Worm (Caenorhabditis elegans) whole organism, L4 larva: ENCODE results near the gene idpp-6.
A peak's percentile ranks its signal among the peaks of the same experiment; 100 is the strongest.

Experiments
- F10B5.3 ChIP-seq: sonication (generic microtip); optimal IDR thresholded peaks from 2 replicates; lab custom pipeline; 2016; ENCODE audit warnings: mild to moderate bottlenecking, missing genetic modification characterization, missing compliant biosample characterization
- F26F4.8 ChIP-seq: fragments of 200-800 bp; sonication (Bioruptor generic); conservative IDR thresholded peaks from 2 replicates; pipeline ENCODE4 v1.3.6; 2022; ENCODE audit warnings: missing genetic modification characterization, missing compliant biosample characterization
- F37D6.2 ChIP-seq: sonication (generic microtip); optimal IDR thresholded peaks from 2 replicates; lab custom pipeline; 2016; ENCODE audit warnings: mild to moderate bottlenecking, missing genetic modification characterization, missing compliant biosample characterization
- R02D3.7 ChIP-seq: fragments of 150-350 bp; sonication (generic microtip); optimal IDR thresholded peaks from 3 replicates; lab custom pipeline; 2014; ENCODE audit warnings: missing biosample characterization, missing genetic modification characterization
- Y105C5A.15 ChIP-seq: fragments of 200-800 bp; sonication (Bioruptor generic); IDR thresholded peaks from 2 replicates; pipeline ENCODE4 v1.3.6; 2022; ENCODE audit warnings: missing genetic modification characterization, missing compliant biosample characterization
- ZK546.5 ChIP-seq, 2 experiments: sonication (generic microtip); optimal IDR thresholded peaks; 2 replicates each; lab custom pipeline; 2017; ENCODE audit warnings: missing biosample characterization in 2 of 2, missing genetic modification characterization in 2 of 2
- ceh-28 ChIP-seq: fragments of 150-350 bp; optimal IDR thresholded peaks from 2 replicates; lab custom pipeline; 2014; ENCODE audit warnings: missing biosample characterization, missing genetic modification reagents, missing genetic modification characterization
- ceh-32 ChIP-seq: sonication (generic microtip); optimal IDR thresholded peaks from 2 replicates; lab custom pipeline; 2016; ENCODE audit warnings: mild to moderate bottlenecking, missing genetic modification characterization, missing compliant biosample characterization; ENCODE audit not compliant: poor library complexity
- ceh-82 ChIP-seq: sonication (generic microtip); optimal IDR thresholded peaks from 2 replicates; lab custom pipeline; 2017; ENCODE audit warnings: missing biosample characterization, missing genetic modification characterization
- ctbp-1 ChIP-seq: fragments of 200-800 bp; sonication (Bioruptor generic); IDR thresholded peaks from 2 replicates; pipeline ENCODE4 v1.3.6; 2022; ENCODE audit warnings: missing genetic modification reagents, missing genetic modification characterization, missing compliant biosample characterization
- daf-12 ChIP-seq: fragments of 150-350 bp; optimal IDR thresholded peaks from 2 replicates; lab custom pipeline; 2014; ENCODE audit warnings: missing biosample characterization, missing genetic modification reagents, missing genetic modification characterization
- daf-16 ChIP-seq, 3 experiments: sonication (generic microtip); optimal IDR thresholded peaks; 2 replicates each; lab custom pipeline; 2016 to 2017; ENCODE audit warnings: missing genetic modification characterization in 3 of 3, missing genetic modification reagents in 3 of 3, mild to moderate bottlenecking in 2 of 3, missing compliant biosample characterization in 2 of 3, missing biosample characterization in 1 of 3, moderate library complexity in 1 of 3
- dmd-6 ChIP-seq: fragments of 200-800 bp; sonication (Bioruptor generic); IDR thresholded peaks from 2 replicates; pipeline ENCODE4 v1.3.6; 2022; ENCODE audit warnings: missing genetic modification reagents, missing genetic modification characterization, missing compliant biosample characterization
- dpl-1 ChIP-seq: fragments of 150-350 bp; optimal IDR thresholded peaks from 2 replicates; lab custom pipeline; 2014; ENCODE audit warnings: missing biosample characterization, missing genetic modification reagents, missing genetic modification characterization
- duxl-1 ChIP-seq: sonication (generic microtip); optimal IDR thresholded peaks from 2 replicates; lab custom pipeline; 2016; ENCODE audit warnings: mild to moderate bottlenecking, missing genetic modification characterization, moderate library complexity, missing compliant biosample characterization; ENCODE audit not compliant: poor library complexity
- dve-1 ChIP-seq: sonication (generic microtip); optimal IDR thresholded peaks from 2 replicates; lab custom pipeline; 2017; ENCODE audit warnings: antibody characterized with exemption, mild to moderate bottlenecking, missing genetic modification characterization, missing compliant biosample characterization; ENCODE audit not compliant: insufficient read depth
- fos-1 ChIP-seq: fragments of 150-350 bp; optimal IDR thresholded peaks from 2 replicates; lab custom pipeline; 2014; ENCODE audit warnings: missing biosample characterization, missing genetic modification characterization
- hif-1 ChIP-seq, 2 experiments: sonication (generic microtip); optimal IDR thresholded peaks; 2 replicates each; lab custom pipeline; 2016 to 2017; ENCODE audit warnings: missing compliant biosample characterization in 2 of 2, missing genetic modification characterization in 2 of 2, missing genetic modification reagents in 2 of 2, missing genotype in 2 of 2, mild to moderate bottlenecking in 1 of 2
- hlh-30 ChIP-seq: sonication (generic microtip); optimal IDR thresholded peaks from 2 replicates; lab custom pipeline; 2017; ENCODE audit warnings: antibody characterized with exemption, mild to moderate bottlenecking, missing genetic modification characterization, missing compliant biosample characterization; ENCODE audit not compliant: insufficient read depth
- hmg-1.1 ChIP-seq: fragments of 200-800 bp; sonication (Bioruptor generic); IDR thresholded peaks from 2 replicates; pipeline ENCODE4 v1.3.6; 2022; ENCODE audit warnings: missing genetic modification reagents, missing genetic modification characterization, missing compliant biosample characterization
- lin-1 ChIP-seq: fragments of 200-800 bp; sonication (Bioruptor generic); IDR thresholded peaks from 2 replicates; pipeline ENCODE4 v1.3.6; 2022; ENCODE audit warnings: missing genetic modification reagents, missing genetic modification characterization, missing compliant biosample characterization
- lin-13 ChIP-seq: fragments of 150-350 bp; optimal IDR thresholded peaks from 2 replicates; lab custom pipeline; 2014; ENCODE audit warnings: missing biosample characterization, missing genetic modification reagents, missing genetic modification characterization
- lin-15B ChIP-seq: fragments of 150-350 bp; sonication (generic microtip); optimal IDR thresholded peaks from 3 replicates; lab custom pipeline; 2014; ENCODE audit warnings: missing biosample characterization, missing genetic modification characterization
- lin-39 ChIP-seq: fragments of 150-350 bp; optimal IDR thresholded peaks from 2 replicates; lab custom pipeline; 2014; ENCODE audit warnings: missing biosample characterization, missing genetic modification reagents, missing genetic modification characterization
- madf-9 ChIP-seq: fragments of 200-800 bp; sonication (Bioruptor generic); conservative IDR thresholded peaks from 2 replicates; pipeline ENCODE4 v1.3.6; 2022; ENCODE audit warnings: missing genetic modification reagents, missing genetic modification characterization, missing compliant biosample characterization
- mdl-1 ChIP-seq, 2 experiments: fragments of 150-350 bp in 1 of 2; sonication (generic microtip) in 1 of 2; optimal IDR thresholded peaks; 2 replicates each; lab custom pipeline; 2014 to 2017; ENCODE audit warnings: missing biosample characterization in 2 of 2, missing genetic modification characterization in 2 of 2
- mdt-29 ChIP-seq: fragments of 200-800 bp; sonication (Bioruptor generic); IDR thresholded peaks from 2 replicates; pipeline ENCODE4 v1.3.6; 2022; ENCODE audit warnings: missing genetic modification reagents, missing genetic modification characterization, missing compliant biosample characterization
- mxl-2 ChIP-seq: fragments of 200-800 bp; sonication (Bioruptor generic); conservative IDR thresholded peaks from 2 replicates; pipeline ENCODE4 v1.3.6; 2022; ENCODE audit warnings: missing genetic modification reagents, missing genetic modification characterization, missing compliant biosample characterization
- mxl-3 ChIP-seq: fragments of 200-800 bp; sonication (Bioruptor generic); optimal IDR thresholded peaks from 2 replicates; lab custom pipeline; 2018; ENCODE audit warnings: mild to moderate bottlenecking, missing genetic modification characterization, missing compliant biosample characterization
- nhr-102 ChIP-seq: sonication (generic microtip); optimal IDR thresholded peaks from 2 replicates; lab custom pipeline; 2016; ENCODE audit warnings: mild to moderate bottlenecking, missing genetic modification characterization, moderate library complexity, missing compliant biosample characterization
- nhr-11 ChIP-seq: fragments of 150-350 bp; optimal IDR thresholded peaks from 2 replicates; lab custom pipeline; 2014; ENCODE audit warnings: missing biosample characterization, missing genetic modification characterization
- nhr-111 ChIP-seq: fragments of 200-800 bp; sonication (Bioruptor generic); optimal IDR thresholded peaks from 2 replicates; lab custom pipeline; 2018; ENCODE audit warnings: mild to moderate bottlenecking, missing genetic modification characterization, missing compliant biosample characterization
- nhr-237 ChIP-seq: sonication (generic microtip); optimal IDR thresholded peaks from 2 replicates; lab custom pipeline; 2017; ENCODE audit warnings: missing biosample characterization, missing genetic modification characterization
- nhr-28 ChIP-seq: fragments of 150-350 bp; optimal IDR thresholded peaks from 2 replicates; lab custom pipeline; 2014; ENCODE audit warnings: missing biosample characterization, missing genetic modification characterization
- nhr-41 ChIP-seq: fragments of 200-800 bp; sonication (Bioruptor generic); IDR thresholded peaks from 2 replicates; pipeline ENCODE4 v1.3.6; 2022; ENCODE audit warnings: missing genetic modification reagents, missing genetic modification characterization, missing compliant biosample characterization
- nhr-42 ChIP-seq: fragments of 200-800 bp; sonication (Bioruptor generic); IDR thresholded peaks from 2 replicates; pipeline ENCODE4 v1.3.6; 2022; ENCODE audit warnings: missing genetic modification characterization, missing compliant biosample characterization
- nhr-48 ChIP-seq: sonication (generic microtip); optimal IDR thresholded peaks from 2 replicates; lab custom pipeline; 2016; ENCODE audit warnings: mild to moderate bottlenecking, missing genetic modification characterization, missing compliant biosample characterization
- nhr-77 ChIP-seq: fragments of 150-350 bp; optimal IDR thresholded peaks from 2 replicates; lab custom pipeline; 2014; ENCODE audit warnings: missing biosample characterization, missing genetic modification characterization
- pqm-1 ChIP-seq: sonication (generic microtip); optimal IDR thresholded peaks from 2 replicates; lab custom pipeline; 2017; ENCODE audit warnings: missing biosample characterization, missing genetic modification characterization
- rbr-2 ChIP-seq: sonication (generic microtip); optimal IDR thresholded peaks from 2 replicates; lab custom pipeline; 2016; ENCODE audit warnings: missing genotype, missing genetic modification characterization, missing compliant biosample characterization
- sdz-12 ChIP-seq: fragments of 200-800 bp; sonication (Bioruptor generic); optimal IDR thresholded peaks from 2 replicates; lab custom pipeline; 2018; ENCODE audit warnings: mild to moderate bottlenecking, missing genetic modification characterization, missing compliant biosample characterization
- skn-1 ChIP-seq: fragments of 150-350 bp; optimal IDR thresholded peaks from 2 replicates; lab custom pipeline; 2014; ENCODE audit warnings: missing biosample characterization, missing genetic modification characterization
- snpc-1.2 ChIP-seq: fragments of 200-800 bp; sonication (Bioruptor generic); IDR thresholded peaks from 2 replicates; pipeline ENCODE4 v1.3.6; 2022; ENCODE audit warnings: missing genetic modification reagents, missing genetic modification characterization, missing compliant biosample characterization
- spr-1 ChIP-seq: sonication (generic microtip); optimal IDR thresholded peaks from 2 replicates; lab custom pipeline; 2016; ENCODE audit warnings: mild to moderate bottlenecking, missing genetic modification characterization, missing compliant biosample characterization
- tra-1 ChIP-seq: fragments of 200-800 bp; sonication (Bioruptor generic); IDR thresholded peaks from 2 replicates; pipeline ENCODE4 v1.3.6; 2022; ENCODE audit warnings: missing genetic modification reagents, missing genetic modification characterization, missing compliant biosample characterization
- unc-62 ChIP-seq, 3 experiments: fragments of 150-350 bp in 1 of 3; sonication (generic microtip); optimal IDR thresholded peaks in 2 of 3; peaks in 1 of 3; 1 replicate in 1 of 3; 2 replicates in 2 of 3; lab custom pipeline; 2014 to 2017; ENCODE audit warnings: missing biosample characterization in 3 of 3, missing genetic modification characterization in 3 of 3, missing genetic modification reagents in 3 of 3, missing genotype in 1 of 3
- zfp-2 ChIP-seq: sonication (generic microtip); optimal IDR thresholded peaks from 2 replicates; lab custom pipeline; 2016; ENCODE audit warnings: mild to moderate bottlenecking, missing genetic modification characterization, missing compliant biosample characterization
- zip-2 ChIP-seq: fragments of 150-350 bp; optimal IDR thresholded peaks from 2 replicates; lab custom pipeline; 2014; ENCODE audit warnings: missing biosample characterization, missing genetic modification characterization

The idpp-6 gene

ce11 chrX:6743853-6744346 is 39.1 kb upstream of the idpp-6 start (continued):
- TF ChIP-seq ctbp-1 (GFP tag; lab: Robert Waterston, UW) (peak; percentile 47; the same call in 1 of the 2 replicates), dve-1 (tag; lab: Kevin White, UChicago) (peak; percentile 98), duxl-1 (tag; lab: Kevin White, UChicago) (peak; percentile 82), mdt-29 (peak; percentile 77), nhr-48 (tag; lab: Kevin White, UChicago) (peak; percentile 99), dmd-6 (GFP tag; lab: Robert Waterston, UW) (peak; percentile 97), snpc-1.2 (GFP tag; lab: Robert Waterston, UW) (no peak), ZK546.5 (tag; optimal IDR thresholded peaks at IDR 0.05; lab: Kevin White, UChicago) (no peak), daf-16 (GFP tag; optimal IDR thresholded peaks at IDR 0.05; lab: Kevin White, UChicago) (peak; percentile 67 to 96), daf-16 (tag; optimal IDR thresholded peaks at IDR 0.05; lab: Kevin White, UChicago) (peak; percentile 98), nhr-11 (tag; lab: Kevin White, UChicago) (peak; percentile 84), fos-1 (peak; percentile 76), daf-12 (tag; lab: Kevin White, UChicago) (no peak), dpl-1 (GFP tag; lab: Kevin White, UChicago) (peak; percentile 56), rbr-2 (tag; lab: Kevin White, UChicago) (peak; percentile 43), ceh-28 (tag; lab: Kevin White, UChicago) (no peak), nhr-42 (GFP tag; lab: Robert Waterston, UW) (peak; percentile 78; the same call in 1 of the 2 replicates), lin-1 (GFP tag; lab: Robert Waterston, UW) (peak; percentile 93), ceh-82 (tag; lab: Kevin White, UChicago) (no peak), nhr-28 (peak; percentile 94), lin-15B (tag; lab: Kevin White, UChicago) (no peak), Y105C5A.15 (0 out of 2 replicates have a peak, but pooled peaks have one; percentile 5), F26F4.8 (GFP tag; lab: Robert Waterston, UW) (no peak), hmg-1.1 (GFP tag; lab: Robert Waterston, UW) (peak; percentile 45), nhr-102 (tag; lab: Kevin White, UChicago) (peak; percentile 93), ceh-32 (peak; percentile 9)

ce11 chrX:6744537-6744936 is 38.4 kb upstream of the idpp-6 start:
- no peak for TF ChIP-seq daf-16 (GFP tag; optimal IDR thresholded peaks at IDR 0.05; lab: Kevin White, UChicago)
- TF ChIP-seq daf-16 (tag; optimal IDR thresholded peaks at IDR 0.05; lab: Kevin White, UChicago) = peak; percentile 80
- no peak for TF ChIP-seq nhr-41
- TF ChIP-seq F10B5.3 (tag; lab: Kevin White, UChicago) = no peak
- TF ChIP-seq F37D6.2 (tag; lab: Kevin White, UChicago) = no peak
- TF ChIP-seq lin-1 (GFP tag; lab: Robert Waterston, UW) = 0 out of 2 replicates have a peak, but pooled peaks have one; percentile 13
- TF ChIP-seq R02D3.7 = no peak
- TF ChIP-seq pqm-1 (tag; lab: Kevin White, UChicago) = peak; percentile 87
- TF ChIP-seq zfp-2 (tag; lab: Kevin White, UChicago) = no peak
- no peak for TF ChIP-seq hif-1 (tag; optimal IDR thresholded peaks at IDR 0.05; lab: Kevin White, UChicago)
- no peak for TF ChIP-seq sdz-12
- TF ChIP-seq skn-1 (tag; lab: Kevin White, UChicago) = no peak
- no peak for TF ChIP-seq unc-62 (GFP tag; optimal IDR thresholded peaks at IDR 0.05 in 1 of 2; lab: Kevin White, UChicago)
- no peak for TF ChIP-seq unc-62 (tag; optimal IDR thresholded peaks at IDR 0.05; lab: Kevin White, UChicago)
- peak; percentile 78 for TF ChIP-seq nhr-48 (tag; lab: Kevin White, UChicago)
- TF ChIP-seq nhr-111 (GFP tag; lab: Kevin White, UChicago) = no peak
- TF ChIP-seq mxl-2 (GFP tag; lab: Robert Waterston, UW) = peak; percentile 59; the same call in 1 of the 2 replicates
- TF ChIP-seq spr-1 (tag; lab: Kevin White, UChicago) = no peak
- no peak for TF ChIP-seq nhr-11 (tag; lab: Kevin White, UChicago)
- TF ChIP-seq nhr-77 (tag; lab: Kevin White, UChicago) = peak; percentile 52
- peak; percentile 86 for TF ChIP-seq dve-1 (tag; lab: Kevin White, UChicago)
- TF ChIP-seq mxl-3 (GFP tag; lab: Kevin White, UChicago) = peak; percentile 88
- no peak for TF ChIP-seq zip-2 (tag; lab: Kevin White, UChicago)
- TF ChIP-seq mdl-1 (tag; optimal IDR thresholded peaks at IDR 0.05; lab: Kevin White, UChicago) = peak in 1 of 2 experiments; percentile 99
- no peak for TF ChIP-seq madf-9 (GFP tag; lab: Robert Waterston, UW)
- TF ChIP-seq hlh-30 (tag; lab: Kevin White, UChicago) = peak; percentile 72
- peak; percentile 94 for TF ChIP-seq nhr-28
- no peak for TF ChIP-seq tra-1
- TF ChIP-seq lin-39 (tag; lab: Kevin White, UChicago) = no peak
- no peak for TF ChIP-seq nhr-237 (tag; lab: Kevin White, UChicago)
- TF ChIP-seq lin-13 (GFP tag; lab: Kevin White, UChicago) = no peak
